Fruit fly (Drosophila melanogaster) whole organism, embryonic: Measurements from ENCODE around the gene PolE2.

ENCODE experiments used
- Asciz ChIP-seq: fragments of 200-800 bp; sonication (Bioruptor generic); optimal IDR thresholded peaks from 2 replicates; lab custom pipeline; 2017; ENCODE audit warnings: missing biosample characterization, mild to moderate bottlenecking, missing genetic modification characterization, missing genetic modification reagents
- CG10565 ChIP-seq: fragments of 200-800 bp; sonication (Bioruptor generic); optimal IDR thresholded peaks from 3 replicates; lab custom pipeline; 2016; ENCODE audit warnings: missing biosample characterization, mild to moderate bottlenecking, missing genetic modification characterization
- CG12299 ChIP-seq: fragments of 200-800 bp; sonication (Bioruptor generic); optimal IDR thresholded peaks from 2 replicates; lab custom pipeline; 2018; ENCODE audit warnings: missing biosample characterization, mild to moderate bottlenecking, missing genetic modification characterization
- CG12769 ChIP-seq: fragments of 200-800 bp; sonication (Bioruptor generic); optimal IDR thresholded peaks from 2 replicates; lab custom pipeline; 2019; ENCODE audit warnings: missing biosample characterization, mild to moderate bottlenecking, missing genetic modification characterization, moderate library complexity
- CG13123 ChIP-seq: fragments of 200-800 bp; sonication (Bioruptor generic); optimal IDR thresholded peaks from 2 replicates; lab custom pipeline; 2016; ENCODE audit warnings: missing biosample characterization, missing genetic modification characterization
- CG14014 ChIP-seq: fragments of 200-800 bp; sonication (Bioruptor generic); IDR thresholded peaks from 2 replicates; pipeline ENCODE4 v1.3.6; 2022; ENCODE audit warnings: missing biosample characterization, missing genetic modification characterization
- CG14860 ChIP-seq: fragments of 200-800 bp; sonication (Bioruptor generic); IDR thresholded peaks from 3 replicates; pipeline ENCODE4 v1.3.6; 2022; ENCODE audit warnings: missing biosample characterization, missing genetic modification characterization; ENCODE audit not compliant: partially characterized antibody
- CG15696 ChIP-seq: fragments of 200-800 bp; sonication (Bioruptor generic); optimal IDR thresholded peaks from 2 replicates; lab custom pipeline; 2019; ENCODE audit warnings: missing biosample characterization, mild to moderate bottlenecking, missing genetic modification characterization, moderate library complexity
- CG16815 ChIP-seq: fragments of 200-800 bp; sonication (Bioruptor generic); optimal IDR thresholded peaks from 3 replicates; lab custom pipeline; 2017; ENCODE audit warnings: missing biosample characterization, mild to moderate bottlenecking, missing genetic modification characterization
- CG16863 ChIP-seq: fragments of 200-800 bp; sonication (Bioruptor generic); optimal IDR thresholded peaks from 3 replicates; lab custom pipeline; 2016; ENCODE audit warnings: missing biosample characterization, missing genetic modification characterization
- CG18599 ChIP-seq: fragments of 200-800 bp; sonication (Bioruptor generic); optimal IDR thresholded peaks from 3 replicates; lab custom pipeline; 2017; ENCODE audit warnings: missing biosample characterization, missing genetic modification characterization, mild to moderate bottlenecking, moderate library complexity, missing genetic modification reagents
- CG30020 ChIP-seq: fragments of 200-800 bp; optimal IDR thresholded peaks from 2 replicates; lab custom pipeline; 2019; ENCODE audit warnings: missing biosample characterization, mild to moderate bottlenecking, missing genetic modification characterization, moderate library complexity
- CG4730 ChIP-seq: fragments of 200-800 bp; sonication (Bioruptor generic); IDR thresholded peaks from 2 replicates; pipeline ENCODE4 v1.3.6; 2022; ENCODE audit warnings: missing biosample characterization, missing genetic modification characterization
- CG5180 ChIP-seq: fragments of 200-800 bp; sonication (Bioruptor generic); optimal IDR thresholded peaks from 3 replicates; lab custom pipeline; 2017; ENCODE audit warnings: missing biosample characterization, missing genetic modification characterization, mild to moderate bottlenecking, moderate library complexity, missing genetic modification reagents
- CG6813 ChIP-seq: fragments of 200-800 bp; sonication (Bioruptor generic); optimal IDR thresholded peaks from 2 replicates; lab custom pipeline; 2017; ENCODE audit warnings: missing biosample characterization, missing genetic modification characterization, mild to moderate bottlenecking, moderate library complexity, missing genetic modification reagents
- CG7963 ChIP-seq: fragments of 200-800 bp; sonication (Bioruptor generic); IDR thresholded peaks from 3 replicates; pipeline ENCODE4 v1.3.6; 2022; ENCODE audit warnings: missing biosample characterization, missing genetic modification characterization; ENCODE audit not compliant: partially characterized antibody
- CG8359 ChIP-seq: fragments of 200-800 bp; sonication (Bioruptor generic); optimal IDR thresholded peaks from 2 replicates; lab custom pipeline; 2017; ENCODE audit warnings: missing biosample characterization, mild to moderate bottlenecking, missing genetic modification characterization, borderline replicate concordance
- Dbx ChIP-seq: fragments of 200-800 bp; sonication (Bioruptor generic); IDR thresholded peaks from 3 replicates; pipeline ENCODE4 v1.3.6; 2022; ENCODE audit warnings: missing biosample characterization, missing genetic modification characterization
- Deaf1 ChIP-seq: fragments of 200-800 bp; optimal IDR thresholded peaks from 3 replicates; lab custom pipeline; 2019; ENCODE audit warnings: missing biosample characterization, mild to moderate bottlenecking, missing genetic modification characterization, moderate library complexity
- ERR ChIP-seq: fragments of 200-800 bp; sonication (Bioruptor generic); optimal IDR thresholded peaks from 2 replicates; lab custom pipeline; 2016; ENCODE audit warnings: missing biosample characterization, missing genetic modification characterization
- H15 ChIP-seq: fragments of 200-800 bp; sonication (Bioruptor generic); IDR thresholded peaks from 3 replicates; pipeline ENCODE4 v1.3.6; 2022; ENCODE audit warnings: missing biosample characterization, missing genetic modification characterization
- Nf-YB ChIP-seq: fragments of 200-800 bp; sonication (Bioruptor generic); optimal IDR thresholded peaks from 3 replicates; lab custom pipeline; 2019; ENCODE audit warnings: missing biosample characterization, mild to moderate bottlenecking, missing genetic modification characterization, moderate library complexity
- Poxn ChIP-seq: fragments of 200-800 bp; sonication (Bioruptor generic); IDR thresholded peaks from 2 replicates; pipeline ENCODE4 v1.3.6; 2022; ENCODE audit warnings: missing biosample characterization, missing genetic modification characterization
- Ptx1 ChIP-seq: fragments of 200-800 bp; sonication (Bioruptor generic); IDR thresholded peaks from 2 replicates; pipeline ENCODE4 v1.3.6; 2022; ENCODE audit warnings: missing biosample characterization, missing genetic modification characterization
- Sox102F ChIP-seq: fragments of 200-800 bp; sonication (Bioruptor generic); optimal IDR thresholded peaks from 2 replicates; lab custom pipeline; 2018; ENCODE audit warnings: missing biosample characterization, mild to moderate bottlenecking, missing genetic modification characterization, moderate library complexity
- Xbp1 ChIP-seq: fragments of 200-800 bp; sonication (Bioruptor generic); optimal IDR thresholded peaks from 3 replicates; lab custom pipeline; 2016; ENCODE audit warnings: missing biosample characterization, mild to moderate bottlenecking, missing genetic modification characterization
- aop ChIP-seq: fragments of 200-800 bp; sonication (Bioruptor generic); IDR thresholded peaks from 2 replicates; pipeline ENCODE4 v1.3.6; 2022; ENCODE audit warnings: missing biosample characterization, missing genetic modification characterization
- bcd ChIP-seq: fragments of 200-800 bp; sonication (Bioruptor generic); optimal IDR thresholded peaks from 2 replicates; lab custom pipeline; 2017; ENCODE audit warnings: missing biosample characterization, mild to moderate bottlenecking, missing genetic modification characterization
- cad ChIP-seq: fragments of >200 bp; optimal IDR thresholded peaks from 2 replicates; lab custom pipeline; 2017; ENCODE audit warnings: missing biosample characterization, missing genetic modification characterization
- croc ChIP-seq: fragments of 200-800 bp; sonication (Bioruptor generic); conservative IDR thresholded peaks from 3 replicates; pipeline ENCODE4 v1.3.6; 2022; ENCODE audit warnings: missing biosample characterization, missing genetic modification characterization
- crp ChIP-seq, 2 experiments: fragments of 200-800 bp; sonication (Bioruptor generic); optimal IDR thresholded peaks; 2 replicates in 1 of 2; 3 replicates in 1 of 2; lab custom pipeline; 2017; ENCODE audit warnings: missing biosample characterization in 2 of 2, missing genetic modification characterization in 2 of 2, mild to moderate bottlenecking in 1 of 2, moderate library complexity in 1 of 2
- da ChIP-seq: fragments of 200-800 bp; sonication (Bioruptor generic); optimal IDR thresholded peaks from 2 replicates; lab custom pipeline; 2016; ENCODE audit warnings: missing biosample characterization, missing genetic modification characterization
- gcm ChIP-seq: fragments of 200-800 bp; sonication (Bioruptor generic); optimal IDR thresholded peaks from 2 replicates; lab custom pipeline; 2019; ENCODE audit warnings: missing biosample characterization, mild to moderate bottlenecking, missing genetic modification characterization, moderate library complexity
- grn ChIP-seq: fragments of 200-800 bp; sonication (Bioruptor generic); optimal IDR thresholded peaks from 3 replicates; lab custom pipeline; 2017; ENCODE audit warnings: missing biosample characterization, missing genetic modification characterization
- gt ChIP-seq: fragments of 200-800 bp; sonication (Bioruptor generic); IDR thresholded peaks from 2 replicates; pipeline ENCODE4 v1.3.6; 2022; ENCODE audit warnings: missing biosample characterization, missing genetic modification characterization
- her ChIP-seq: fragments of 200-800 bp; sonication (Bioruptor generic); optimal IDR thresholded peaks from 2 replicates; lab custom pipeline; 2016; ENCODE audit warnings: missing biosample characterization, missing genetic modification characterization
- ken ChIP-seq: fragments of 200-800 bp; sonication (Bioruptor generic); IDR thresholded peaks from 3 replicates; pipeline ENCODE4 v1.3.6; 2022; ENCODE audit warnings: missing biosample characterization, missing genetic modification characterization
- lilli ChIP-seq: fragments of 200-800 bp; sonication (Bioruptor generic); optimal IDR thresholded peaks from 3 replicates; lab custom pipeline; 2016; ENCODE audit warnings: missing biosample characterization, missing genetic modification characterization
- otp ChIP-seq: fragments of 200-800 bp; sonication (Bioruptor generic); IDR thresholded peaks from 3 replicates; pipeline ENCODE4, ENCODE4 v1.3.6; 2022; ENCODE audit warnings: missing biosample characterization, missing genetic modification characterization
- peb ChIP-seq: fragments of 200-800 bp; sonication (Bioruptor generic); IDR thresholded peaks from 2 replicates; pipeline ENCODE4 v1.3.6; 2022; ENCODE audit warnings: missing biosample characterization, missing genetic modification characterization
- salm ChIP-seq: fragments of 200-800 bp; sonication (Bioruptor generic); optimal IDR thresholded peaks from 2 replicates; lab custom pipeline; 2018; ENCODE audit warnings: missing biosample characterization, mild to moderate bottlenecking, missing genetic modification characterization
- seq ChIP-seq: fragments of 200-800 bp; sonication (Bioruptor generic); IDR thresholded peaks from 2 replicates; pipeline ENCODE4 v1.3.6; 2022; ENCODE audit warnings: missing biosample characterization, missing genetic modification characterization
- vfl ChIP-seq: fragments of 200-800 bp; sonication (Bioruptor generic); optimal IDR thresholded peaks from 2 replicates; lab custom pipeline; 2016; ENCODE audit warnings: missing biosample characterization, missing genetic modification characterization
- vnd ChIP-seq: fragments of 200-800 bp; sonication (Bioruptor generic); IDR thresholded peaks from 3 replicates; pipeline ENCODE4 v1.3.6; 2022; ENCODE audit warnings: missing biosample characterization, missing genetic modification characterization; ENCODE audit not compliant: partially characterized antibody
- wor ChIP-seq: fragments of 200-800 bp; sonication (Bioruptor generic); IDR thresholded peaks from 2 replicates; pipeline ENCODE4 v1.3.6; 2022; ENCODE audit warnings: missing biosample characterization, missing genetic modification characterization

The PolE2 gene

dm6 chr3L:5932363-5932914, 35.2 kb upstream of the PolE2 start, which contains the start of gene Rcc1 (continued):
- TF ChIP-seq ERR (peak; percentile 43), CG12769 (tag; lab: Kevin White, UChicago) (no peak), CG30020 (peak; percentile 49), CG14014 (GFP tag; lab: Robert Waterston, UW) (no peak), CG13123 (GFP tag; lab: Kevin White, UChicago) (no peak), da (GFP tag; lab: Kevin White, UChicago) (peak; percentile 79), gcm (GFP tag; lab: Kevin White, UChicago) (no peak), Poxn (GFP tag; lab: Robert Waterston, UW) (no peak), CG8359 (no peak), CG10565 (GFP tag; lab: Kevin White, UChicago) (no peak), H15 (GFP tag; lab: Robert Waterston, UW) (no peak), CG6813 (GFP tag; lab: Kevin White, UChicago) (no peak), crp (GFP tag; optimal IDR thresholded peaks at IDR 0.05; lab: Kevin White, UChicago) (peak in 1 of 2 experiments; percentile 79), vnd (GFP tag; lab: Robert Waterston, UW) (peak; percentile 59), ken (GFP tag; lab: Robert Waterston, UW) (no peak), CG18599 (no peak), her (GFP tag; lab: Kevin White, UChicago) (peak; percentile 98), cad (GFP tag; lab: Kevin White, UChicago) (no peak), Sox102F (no peak), Ptx1 (GFP tag; lab: Robert Waterston, UW) (no peak), Dbx (GFP tag; lab: Robert Waterston, UW) (no peak), wor (GFP tag; lab: Robert Waterston, UW) (no peak), grn (GFP tag; lab: Kevin White, UChicago) (no peak), vfl (peak; percentile 29), Deaf1 (tag; lab: Kevin White, UChicago) (no peak), CG7963 (peak; percentile 38; the same call in 1 of the 3 replicates), lilli (no peak), CG16863 (GFP tag; lab: Kevin White, UChicago) (no peak), Nf-YB (GFP tag; lab: Kevin White, UChicago) (peak; percentile 24), CG4730 (GFP tag; lab: Robert Waterston, UW) (no peak), peb (no peak), salm (tag; lab: Kevin White, UChicago) (no peak), bcd (no peak), CG14860 (GFP tag; lab: Robert Waterston, UW) (peak; percentile 39; the same call in 1 of the 3 replicates), otp (GFP tag; lab: Robert Waterston, UW) (0 out of 3 replicates have a peak, but pooled peaks have one; percentile 9), CG15696 (tag; lab: Kevin White, UChicago) (peak; percentile 23), gt (GFP tag; lab: Robert Waterston, UW) (no peak), aop (GFP tag; lab: Robert Waterston, UW) (no peak), Asciz (GFP tag; lab: Kevin White, UChicago) (no peak), seq (no peak), Xbp1 (GFP tag; lab: Kevin White, UChicago) (peak; percentile 18), CG12299 (tag; lab: Kevin White, UChicago) (no peak), croc (no peak), CG5180 (GFP tag; lab: Kevin White, UChicago) (no peak), CG16815 (no peak)
